Worm (Caenorhabditis elegans): ENCODE measurements around the gene F14D7.6.

F14D7.6 gene

ce11 chrV:14282222-14282709 is 18.9 kb upstream of the F14D7.6 start, which contains the start of the genes srt-74 and F40G12.9:
Gene srt-74, minus strand, starts transcription at chrV:14282322.
Gene F40G12.9, plus strand, starts transcription at chrV:14282659.
- TF ChIP-seq cnd-1 (tag; optimal IDR thresholded peaks at IDR 0.05), result no peak
- no peak for TF ChIP-seq bed-3 (GFP tag; optimal IDR thresholded peaks at IDR 0.05)
- TF ChIP-seq M03D4.4 (tag; optimal IDR thresholded peaks at IDR 0.05), result no peak
- TF ChIP-seq unc-39 (tag; optimal IDR thresholded peaks at IDR 0.05), result no peak
- no peak for TF ChIP-seq ztf-11 (tag; optimal IDR thresholded peaks at IDR 0.05)
- TF ChIP-seq pha-4 (tag; optimal IDR thresholded peaks at IDR 0.05), result no peak
- no peak for TF ChIP-seq hlh-1 (tag; optimal IDR thresholded peaks at IDR 0.05)
- TF ChIP-seq drap-1 (GFP tag; optimal IDR thresholded peaks at IDR 0.05), result no peak
- no peak for TF ChIP-seq ceh-43 (GFP tag; optimal IDR thresholded peaks at IDR 0.05)
- TF ChIP-seq mep-1 (tag; optimal IDR thresholded peaks at IDR 0.05), result no peak
- no peak for TF ChIP-seq ceh-39 (tag; optimal IDR thresholded peaks at IDR 0.05)
- no peak for TF ChIP-seq nhr-237 (tag; optimal IDR thresholded peaks at IDR 0.05)

DNA sequence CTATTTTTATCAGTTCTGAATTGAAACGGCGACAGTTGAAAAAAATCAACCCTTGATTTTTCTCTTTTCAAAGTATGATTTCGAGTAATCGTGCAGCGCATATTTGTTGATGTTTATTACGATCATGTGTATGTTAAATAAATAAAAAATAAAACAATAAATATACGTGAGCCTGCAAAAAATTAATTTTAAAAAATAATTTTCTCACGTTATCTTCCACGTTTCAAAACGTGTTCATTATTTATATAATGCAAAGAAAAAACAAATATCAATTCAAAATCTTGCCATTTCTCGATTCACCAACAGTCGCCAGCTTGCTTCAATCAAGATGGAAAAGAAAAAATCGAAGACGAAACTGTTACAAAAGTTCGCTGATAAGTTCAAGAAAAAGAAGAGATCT is 18.0 kb upstream of the F14D7.6 start, which contains the start of gene F40G12.10:
F40G12.10 (plus strand) TSS at position 301 of the 400 bp plus-strand sequence.
- no peak for TF ChIP-seq drap-1 (GFP tag; optimal IDR thresholded peaks at IDR 0.05)
- no peak for TF ChIP-seq ceh-83 (GFP tag; optimal IDR thresholded peaks at IDR 0.05)
- no peak for TF ChIP-seq nhr-28 (tag; optimal IDR thresholded peaks at IDR 0.05)
- TF ChIP-seq unc-120 (tag; optimal IDR thresholded peaks at IDR 0.05; ENCODE audit: poor library complexity, severe bottlenecking), result no peak
- TF ChIP-seq unc-39 (tag; optimal IDR thresholded peaks at IDR 0.05), result no peak
- no peak for TF ChIP-seq ces-1 (GFP tag; optimal IDR thresholded peaks at IDR 0.05)
- no peak for TF ChIP-seq ztf-11 (tag; optimal IDR thresholded peaks at IDR 0.05)
- no peak for TF ChIP-seq mep-1 (tag; optimal IDR thresholded peaks at IDR 0.05)
- no peak for TF ChIP-seq flh-1 (GFP tag; optimal IDR thresholded peaks at IDR 0.05)
- no peak for TF ChIP-seq zip-8 (tag; optimal IDR thresholded peaks at IDR 0.05)
- no peak for TF ChIP-seq ham-2 (GFP tag; optimal IDR thresholded peaks at IDR 0.05)
- TF ChIP-seq elt-1 (tag; optimal IDR thresholded peaks at IDR 0.05; ENCODE audit: borderline replicate concordance, insufficient read depth), result no peak
- no peak for TF ChIP-seq mab-5 (tag; optimal IDR thresholded peaks at IDR 0.05)
- no peak for TF ChIP-seq lsy-2 (tag; optimal IDR thresholded peaks at IDR 0.05)
- no peak for TF ChIP-seq elt-3 (tag; optimal IDR thresholded peaks at IDR 0.05)
- no peak for TF ChIP-seq tbx-8 (GFP tag; optimal IDR thresholded peaks at IDR 0.05)
- TF ChIP-seq nhr-76 (tag; optimal IDR thresholded peaks at IDR 0.05), result no peak
- no peak for TF ChIP-seq snpc-4 (tag; optimal IDR thresholded peaks at IDR 0.05)

- no peak for TF ChIP-seq nhr-237 (tag; optimal IDR thresholded peaks at IDR 0.05)
- no peak for TF ChIP-seq nhr-28 (tag; optimal IDR thresholded peaks at IDR 0.05)
- TF ChIP-seq sptf-1 (tag; optimal IDR thresholded peaks at IDR 0.05), result no peak
- no peak for TF ChIP-seq lin-32 (GFP tag; optimal IDR thresholded peaks at IDR 0.05)
- no peak for TF ChIP-seq flh-1 (GFP tag; optimal IDR thresholded peaks at IDR 0.05)
- no peak for TF ChIP-seq hlh-1 (tag; optimal IDR thresholded peaks at IDR 0.05)
- TF ChIP-seq ces-1 (GFP tag; optimal IDR thresholded peaks at IDR 0.05), result no peak
- TF ChIP-seq lin-13 (tag; optimal IDR thresholded peaks at IDR 0.05), result no peak
These were observed 15.4 kb upstream of the F14D7.6 start, which contains the start of gene F40G12.11 for ce11 chrV:14285803-14286202. Gene F40G12.11, plus strand, starts transcription at chrV:14286171.

- no peak for TF ChIP-seq cnd-1 (tag; optimal IDR thresholded peaks at IDR 0.05)
- TF ChIP-seq mep-1 (tag; optimal IDR thresholded peaks at IDR 0.05), result no peak
These were observed 11.8 kb upstream of the F14D7.6 start, which contains the start of gene F14D7.1 for ce11 chrV:14289363-14289762. Gene F14D7.1, minus strand, starts transcription at chrV:14289463.

DNA sequence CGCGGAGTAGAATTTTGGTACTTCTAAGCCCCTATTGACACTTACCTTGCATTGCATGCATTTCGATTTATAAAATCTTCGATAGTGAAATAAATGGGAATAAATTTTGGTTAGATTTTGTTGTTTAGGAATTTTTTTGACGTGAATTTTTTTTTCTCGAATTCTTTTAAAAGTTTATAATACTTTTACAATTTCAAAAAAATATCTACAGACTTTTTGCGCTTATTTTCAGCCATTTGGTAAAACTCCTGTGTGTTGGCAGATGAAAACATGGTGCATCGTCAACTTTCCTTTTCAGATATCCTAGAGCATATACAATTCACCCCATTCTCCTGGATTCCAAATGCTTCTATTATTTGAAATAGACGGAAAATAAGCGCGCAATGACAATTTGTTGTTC is 10.6 kb upstream of the F14D7.6 start, which contains the start of gene F14D7.18:
F14D7.18 (minus strand) TSS at position 101 of the 400 bp plus-strand sequence.
- no peak for TF ChIP-seq sptf-1 (tag; optimal IDR thresholded peaks at IDR 0.05)
- no peak for TF ChIP-seq elt-3 (tag; optimal IDR thresholded peaks at IDR 0.05)
- no peak for TF ChIP-seq mab-5 (tag; optimal IDR thresholded peaks at IDR 0.05)
- TF ChIP-seq hlh-1 (tag; optimal IDR thresholded peaks at IDR 0.05), result no peak
- TF ChIP-seq elt-1 (tag; optimal IDR thresholded peaks at IDR 0.05; ENCODE audit: borderline replicate concordance, insufficient read depth), result no peak
- no peak for TF ChIP-seq cnd-1 (tag; optimal IDR thresholded peaks at IDR 0.05)
- TF ChIP-seq unc-39 (tag; optimal IDR thresholded peaks at IDR 0.05), result no peak
- no peak for TF ChIP-seq ceh-43 (GFP tag; optimal IDR thresholded peaks at IDR 0.05)
- TF ChIP-seq nhr-76 (tag; optimal IDR thresholded peaks at IDR 0.05), result no peak
- TF ChIP-seq nhr-2 (tag; optimal IDR thresholded peaks at IDR 0.05), result no peak
- TF ChIP-seq unc-120 (tag; optimal IDR thresholded peaks at IDR 0.05; ENCODE audit: poor library complexity, severe bottlenecking), result no peak
- no peak for TF ChIP-seq ztf-11 (tag; optimal IDR thresholded peaks at IDR 0.05)
- no peak for TF ChIP-seq pha-4 (tag; optimal IDR thresholded peaks at IDR 0.05)
- TF ChIP-seq lin-32 (GFP tag; optimal IDR thresholded peaks at IDR 0.05), result no peak
- TF ChIP-seq ham-2 (GFP tag; optimal IDR thresholded peaks at IDR 0.05), result no peak
- TF ChIP-seq snpc-4 (tag; optimal IDR thresholded peaks at IDR 0.05), result no peak
